Fruit fly (Drosophila melanogaster) whole organism, larva: Measurements from ENCODE around the gene CG32683.

Experiments
- noc ChIP-seq: fragments of 200-800 bp; sonication (Bioruptor generic); optimal IDR thresholded peaks from 3 replicates; lab custom pipeline; 2019; ENCODE audit warnings: missing biosample characterization, mild to moderate bottlenecking, missing genetic modification characterization, moderate library complexity

Gene CG32683

dm6 chrX:10461938-10462337, 7.2 kb upstream of the CG32683 start:
- no peak for TF ChIP-seq noc (tag; lab: Kevin White, UChicago)

dm6 chrX:10460506-10461114, 5.9 kb upstream of the CG32683 start, which contains the start of gene Neb-cGP:
TSS of gene Neb-cGP (plus strand) at chrX:10460736.
- peak; percentile 43 for TF ChIP-seq noc (tag; lab: Kevin White, UChicago)

- no peak for TF ChIP-seq noc (tag; lab: Kevin White, UChicago)
Observed at dm6 chrX:10459576-10459975, 4.9 kb upstream of the CG32683 start, which contains the start of gene Or9a. TSS of gene Or9a (minus strand) at chrX:10459676.

- TF ChIP-seq noc (tag; lab: Kevin White, UChicago): no peak
Observed at dm6 chrX:10432712-10433111, 22.0 kb downstream of the CG32683 start, which contains the start of gene CG12640. TSS of gene CG12640 (minus strand) at chrX:10432812.

dm6 chrX:10417129-10417528, 37.6 kb downstream of the CG32683 start, which contains the start of gene RabX2:
TSS of gene RabX2 (plus strand) at chrX:10417429.
- TF ChIP-seq noc (tag; lab: Kevin White, UChicago): no peak

- no peak for TF ChIP-seq noc (tag; lab: Kevin White, UChicago)
Observed at dm6 chrX:10398959-10399358, 55.7 kb downstream of the CG32683 start.

- peak; percentile 53 for TF ChIP-seq noc (tag; lab: Kevin White, UChicago)
Observed at dm6 chrX:10397514-10398133, 57.1 kb downstream of the CG32683 start.

- no peak for TF ChIP-seq noc (tag; lab: Kevin White, UChicago)
Observed at dm6 chrX:10396832-10397231, 57.9 kb downstream of the CG32683 start.

- peak; percentile 44 for TF ChIP-seq noc (tag; lab: Kevin White, UChicago)
Observed at dm6 chrX:10387672-10388071, 67.0 kb downstream of the CG32683 start.

dm6 chrX:10386810-10387340, 67.8 kb downstream of the CG32683 start:
- TF ChIP-seq noc (tag; lab: Kevin White, UChicago): peak; percentile 17

- no peak for TF ChIP-seq noc (tag; lab: Kevin White, UChicago)
Observed at dm6 chrX:10386183-10386582, 68.5 kb downstream of the CG32683 start.

- no peak for TF ChIP-seq noc (tag; lab: Kevin White, UChicago)
Observed at dm6 chrX:10385757-10386156, 68.9 kb downstream of the CG32683 start, which contains the start of the genes Psf3 and flw. TSS of gene Psf3 (minus strand) at chrX:10385861. TSS of gene flw (plus strand) at chrX:10385960.

dm6 chrX:10384947-10385346, 69.7 kb downstream of the CG32683 start:
- TF ChIP-seq noc (tag; lab: Kevin White, UChicago): no peak

dm6 chrX:10381252-10381651, 73.4 kb downstream of the CG32683 start, which contains the start of gene CG32681:
TSS of gene CG32681 (minus strand) at chrX:10381352.
- no peak for TF ChIP-seq noc (tag; lab: Kevin White, UChicago)

- no peak for TF ChIP-seq noc (tag; lab: Kevin White, UChicago)
Observed at dm6 chrX:10375216-10375615, 79.5 kb downstream of the CG32683 start, which contains the start of the genes CG32686 and CG2898. TSS of gene CG32686 (minus strand) at chrX:10375316. TSS of gene CG2898 (plus strand) at chrX:10375374.
